Worm (Caenorhabditis elegans) whole organism, mixed stage, embryonic: ENCODE data around the gene cal-5.

Experiments used
- blmp-1 ChIP-seq: fragments of 150-350 bp; optimal IDR thresholded peaks from 2 replicates; lab custom pipeline; 2014; ENCODE audit warnings: missing biosample characterization, missing genetic modification characterization
- drap-1 ChIP-seq: fragments of 200-800 bp; sonication (Bioruptor generic); optimal IDR thresholded peaks from 3 replicates; lab custom pipeline; 2018; ENCODE audit warnings: mild to moderate bottlenecking, missing genetic modification characterization, missing compliant biosample characterization
- elt-1 ChIP-seq: sonication (generic microtip); optimal IDR thresholded peaks from 2 replicates; lab custom pipeline; 2017; ENCODE audit warnings: missing genetic modification characterization, mild to moderate bottlenecking, missing compliant biosample characterization, antibody characterized with exemption, moderate library complexity, borderline replicate concordance; ENCODE audit not compliant: insufficient read depth
- ham-2 ChIP-seq: fragments of 200-800 bp; sonication (Bioruptor generic); optimal IDR thresholded peaks from 2 replicates; lab custom pipeline; 2018; ENCODE audit warnings: mild to moderate bottlenecking, missing genetic modification characterization, missing compliant biosample characterization
- nhr-12 ChIP-seq: fragments of 150-350 bp; optimal IDR thresholded peaks from 2 replicates; lab custom pipeline; 2014; ENCODE audit warnings: missing biosample characterization, missing genetic modification characterization
- nhr-76 ChIP-seq: sonication (generic microtip); optimal IDR thresholded peaks from 2 replicates; lab custom pipeline; 2017; ENCODE audit warnings: missing biosample characterization, missing genetic modification characterization
- unc-62 ChIP-seq: fragments of 150-350 bp; optimal IDR thresholded peaks from 2 replicates; lab custom pipeline; 2014; ENCODE audit warnings: missing biosample characterization, missing genetic modification reagents, missing genetic modification characterization
- ztf-11 ChIP-seq: fragments of 150-350 bp; optimal IDR thresholded peaks from 2 replicates; lab custom pipeline; 2014; ENCODE audit warnings: missing biosample characterization, missing genetic modification characterization

DNA sequence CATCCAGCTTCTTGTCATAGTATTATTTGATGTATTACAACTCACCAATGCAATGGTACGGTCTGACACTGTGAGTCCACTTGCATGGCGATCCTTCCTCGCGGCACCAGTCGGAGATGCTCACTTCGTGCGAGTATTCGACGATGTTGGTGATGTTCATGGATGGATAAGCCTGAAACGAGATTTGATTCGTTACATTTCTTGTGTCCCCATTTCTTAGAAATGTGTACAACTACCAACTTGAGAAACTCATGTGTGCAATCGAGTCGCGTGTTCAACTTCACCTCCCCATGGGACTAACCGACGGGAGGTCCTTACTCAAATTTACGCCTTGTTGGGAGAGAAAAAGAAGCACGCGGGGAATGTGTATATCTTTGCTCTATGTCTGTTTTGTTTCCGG lies 37.8 kb upstream of the cal-5 start:
- TF ChIP-seq elt-1 (tag; lab: Kevin White, UChicago): no peak
- no peak for TF ChIP-seq blmp-1
- TF ChIP-seq nhr-76 (tag; lab: Kevin White, UChicago): no peak
- TF ChIP-seq drap-1 (GFP tag; lab: Kevin White, UChicago): no peak
- no peak for TF ChIP-seq ztf-11 (tag; lab: Kevin White, UChicago)
- no peak for TF ChIP-seq ham-2 (GFP tag; lab: Kevin White, UChicago)
- no peak for TF ChIP-seq unc-62 (GFP tag; lab: Kevin White, UChicago)
- TF ChIP-seq nhr-12: no peak
